Worm (Caenorhabditis elegans) whole organism, midembryonic: ENCODE data around the gene T09A5.5.

Experiments
- T22C8.4 ChIP-seq: fragments of 200-800 bp; sonication (Bioruptor generic); IDR thresholded peaks from 2 replicates; pipeline ENCODE4 v1.3.6; 2022; ENCODE audit warnings: missing genetic modification characterization, missing compliant biosample characterization
- cog-1 ChIP-seq: sonication (generic microtip); optimal IDR thresholded peaks from 2 replicates; lab custom pipeline; 2016; ENCODE audit warnings: missing genetic modification characterization, missing compliant biosample characterization
- flt-1 ChIP-seq: fragments of 200-800 bp; sonication (Bioruptor generic); IDR thresholded peaks from 2 replicates; pipeline ENCODE4 v1.3.6; 2022; ENCODE audit warnings: missing genetic modification characterization, missing compliant biosample characterization
- med-1 ChIP-seq: sonication (generic microtip); optimal IDR thresholded peaks from 2 replicates; lab custom pipeline; 2017; ENCODE audit warnings: missing genetic modification characterization, mild to moderate bottlenecking, missing compliant biosample characterization, antibody characterized with exemption, missing genetic modification reagents; ENCODE audit not compliant: insufficient read depth
- tab-1 ChIP-seq: fragments of 200-800 bp; sonication (Bioruptor generic); IDR thresholded peaks from 2 replicates; pipeline ENCODE4 v1.3.6; 2022; ENCODE audit warnings: missing genetic modification characterization, missing compliant biosample characterization
- ztf-23 ChIP-seq: fragments of 200-800 bp; sonication (Bioruptor generic); IDR thresholded peaks from 2 replicates; pipeline ENCODE4 v1.3.6; 2022; ENCODE audit warnings: missing genetic modification reagents, missing genetic modification characterization, missing compliant biosample characterization
- ztf-29 ChIP-seq: fragments of 200-800 bp; sonication (Bioruptor generic); IDR thresholded peaks from 2 replicates; pipeline ENCODE4 v1.3.6; 2022; ENCODE audit warnings: missing genetic modification reagents, missing genetic modification characterization, missing compliant biosample characterization

- TF ChIP-seq ztf-29 (no peak), cog-1 (no peak), flt-1 (GFP tag; lab: Robert Waterston, UW) (no peak), tab-1 (GFP tag; lab: Robert Waterston, UW) (no peak), med-1 (GFP tag; lab: Kevin White, UChicago) (no peak), ztf-23 (GFP tag; lab: Robert Waterston, UW) (no peak), T22C8.4 (GFP tag; lab: Robert Waterston, UW) (no peak)
Observed at ce11 chrII:7842053-7842452, 11.5 kb downstream of the T09A5.5 start, which contains the start of gene klp-3.
